Fruit fly (Drosophila melanogaster) whole organism, wandering third instar larva: Measurements from ENCODE around the gene cbt.

Source experiments
- Abd-B ChIP-seq: fragments of >200 bp; optimal IDR thresholded peaks from 2 replicates; lab custom pipeline; 2017; ENCODE audit warnings: missing biosample characterization, missing genetic modification characterization
- CG32264 ChIP-seq: fragments of 200-800 bp; sonication (Bioruptor generic); optimal IDR thresholded peaks from 2 replicates; lab custom pipeline; 2016; ENCODE audit warnings: missing biosample characterization, missing genetic modification characterization
- CG9705 ChIP-seq: fragments of 200-800 bp; sonication (Bioruptor generic); optimal IDR thresholded peaks from 2 replicates; lab custom pipeline; 2018; ENCODE audit warnings: missing biosample characterization, mild to moderate bottlenecking, missing genetic modification characterization
- CrebA ChIP-seq: fragments of 200-800 bp; sonication (Bioruptor generic); optimal IDR thresholded peaks from 2 replicates; lab custom pipeline; 2016; ENCODE audit warnings: missing biosample characterization, mild to moderate bottlenecking, missing genetic modification characterization, borderline replicate concordance
- Dfd ChIP-seq: fragments of >200 bp; optimal IDR thresholded peaks from 2 replicates; lab custom pipeline; 2017; ENCODE audit warnings: missing biosample characterization, missing genetic modification characterization
- Dif ChIP-seq: fragments of 200-275, 200-300 bp; sonication (Bioruptor generic); optimal IDR thresholded peaks from 2 replicates; lab custom pipeline; 2018; ENCODE audit warnings: missing biosample characterization, missing genetic modification characterization; ENCODE audit not compliant: partially characterized antibody
- GATAd ChIP-seq: sonication (Bioruptor generic); optimal IDR thresholded peaks from 2 replicates; lab custom pipeline; 2016; ENCODE audit warnings: missing biosample characterization, missing genetic modification characterization
- HLH106 ChIP-seq: fragments of 200-800 bp; optimal IDR thresholded peaks from 3 replicates; lab custom pipeline; 2019; ENCODE audit warnings: missing biosample characterization, mild to moderate bottlenecking, missing genetic modification characterization, moderate library complexity
- Hnf4 ChIP-seq: fragments of 200-800 bp; sonication (Bioruptor generic); optimal IDR thresholded peaks from 2 replicates; lab custom pipeline; 2016; ENCODE audit warnings: missing biosample characterization, mild to moderate bottlenecking, missing genetic modification characterization
- Hr78 ChIP-seq: fragments of >200 bp; optimal IDR thresholded peaks from 2 replicates; lab custom pipeline; 2017; ENCODE audit warnings: missing biosample characterization, missing genetic modification characterization
- Hr83 ChIP-seq: fragments of 200-300 bp; sonication (Bioruptor generic); optimal IDR thresholded peaks from 2 replicates; lab custom pipeline; 2016; ENCODE audit warnings: missing biosample characterization, mild to moderate bottlenecking, missing genetic modification characterization, moderate library complexity; ENCODE audit not compliant: poor library complexity, severe bottlenecking
- Jra ChIP-seq: sonication (Bioruptor generic); optimal IDR thresholded peaks from 2 replicates; lab custom pipeline; 2016; ENCODE audit warnings: missing biosample characterization, missing genetic modification characterization
- Mio ChIP-seq: sonication (Bioruptor generic); optimal IDR thresholded peaks from 2 replicates; lab custom pipeline; 2016; ENCODE audit warnings: missing biosample characterization, missing genetic modification characterization
- Myc ChIP-seq: fragments of >200 bp; optimal IDR thresholded peaks from 2 replicates; lab custom pipeline; 2017
- N ChIP-seq: fragments of >200 bp; optimal IDR thresholded peaks from 2 replicates; lab custom pipeline; 2018; ENCODE audit warnings: missing biosample characterization, missing external identifiers, missing genetic modification characterization
- OdsH ChIP-seq: fragments of 200-800 bp; sonication (Bioruptor generic); optimal IDR thresholded peaks from 2 replicates; lab custom pipeline; 2016; ENCODE audit warnings: missing biosample characterization, mild to moderate bottlenecking, missing genetic modification characterization
- Rel ChIP-seq, 2 experiments: fragments of 200-800 bp; sonication (Bioruptor generic) in 1 of 2; optimal IDR thresholded peaks; 2 replicates in 1 of 2; 3 replicates in 1 of 2; lab custom pipeline; 2016 to 2019; ENCODE audit warnings: mild to moderate bottlenecking in 2 of 2, missing biosample characterization in 2 of 2, missing genetic modification characterization in 2 of 2, moderate library complexity in 1 of 2
- Sp1 ChIP-seq: fragments of 200-800 bp; sonication (Bioruptor generic); optimal IDR thresholded peaks from 3 replicates; lab custom pipeline; 2019; ENCODE audit warnings: missing biosample characterization, mild to moderate bottlenecking, missing genetic modification characterization, moderate library complexity
- Vsx2 ChIP-seq: fragments of 200-300, 225-300 bp; sonication (Bioruptor generic); optimal IDR thresholded peaks from 2 replicates; lab custom pipeline; 2018; ENCODE audit warnings: missing biosample characterization, missing genetic modification characterization; ENCODE audit not compliant: partially characterized antibody
- br ChIP-seq: fragments of 200-800 bp; sonication (Bioruptor generic); optimal IDR thresholded peaks from 2 replicates; lab custom pipeline; 2016; ENCODE audit warnings: missing biosample characterization, missing genetic modification characterization
- brk ChIP-seq: fragments of 200-800 bp; sonication (Bioruptor generic); optimal IDR thresholded peaks from 2 replicates; lab custom pipeline; 2016; ENCODE audit warnings: missing biosample characterization, mild to moderate bottlenecking, missing genetic modification characterization
- dl ChIP-seq, 2 experiments: fragments of 175-275, 200-275 bp in 1 of 2; fragments of 200-275 bp in 1 of 2; sonication (Bioruptor generic); optimal IDR thresholded peaks; lab custom pipeline; 2018; ENCODE audit warnings: mild to moderate bottlenecking in 2 of 2, missing biosample characterization in 2 of 2, missing genetic modification characterization in 2 of 2, moderate library complexity in 2 of 2; ENCODE audit not compliant: partially characterized antibody in 2 of 2, insufficient read depth in 1 of 2
- dmrt93B ChIP-seq: fragments of 200-800 bp; sonication (Bioruptor generic); optimal IDR thresholded peaks from 2 replicates; lab custom pipeline; 2018; ENCODE audit warnings: missing biosample characterization, mild to moderate bottlenecking, missing genetic modification characterization
- dsf ChIP-seq: sonication (Bioruptor generic); optimal IDR thresholded peaks from 2 replicates; lab custom pipeline; 2016; ENCODE audit warnings: missing biosample characterization, missing genetic modification characterization, borderline replicate concordance
- ey ChIP-seq: fragments of 200-800 bp; sonication (Bioruptor generic); optimal IDR thresholded peaks from 2 replicates; lab custom pipeline; 2016; ENCODE audit warnings: missing biosample characterization, missing genetic modification characterization
- foxo ChIP-seq, 2 experiments: fragments of 200-800 bp; sonication (Bioruptor generic); optimal IDR thresholded peaks; 2 replicates in 1 of 2; 3 replicates in 1 of 2; lab custom pipeline; 2016 to 2017; ENCODE audit warnings: missing biosample characterization in 2 of 2, missing genetic modification characterization in 2 of 2
- fru ChIP-seq: fragments of 200-800 bp; sonication (Bioruptor generic); optimal IDR thresholded peaks from 3 replicates; lab custom pipeline; 2016; ENCODE audit warnings: missing biosample characterization, mild to moderate bottlenecking, missing genetic modification characterization
- h ChIP-seq: fragments of 200-800 bp; sonication (Bioruptor generic); optimal IDR thresholded peaks from 3 replicates; lab custom pipeline; 2016; ENCODE audit warnings: missing biosample characterization, mild to moderate bottlenecking, missing genetic modification characterization
- jim ChIP-seq: fragments of 175-275, 200-325 bp; sonication (Bioruptor generic); optimal IDR thresholded peaks from 2 replicates; lab custom pipeline; 2016; ENCODE audit warnings: missing biosample characterization, mild to moderate bottlenecking, missing genetic modification characterization
- lola ChIP-seq: fragments of >200 bp; optimal IDR thresholded peaks from 2 replicates; lab custom pipeline; 2017; ENCODE audit warnings: missing biosample characterization, missing genetic modification characterization
- pan ChIP-seq: fragments of >200 bp; optimal IDR thresholded peaks from 2 replicates; lab custom pipeline; 2017
- psq ChIP-seq: fragments of 200-800 bp; sonication (Bioruptor generic); optimal IDR thresholded peaks from 3 replicates; lab custom pipeline; 2017; ENCODE audit warnings: missing biosample characterization, mild to moderate bottlenecking, missing genetic modification characterization, moderate library complexity
- rgr ChIP-seq: fragments of 200-800 bp; sonication (Bioruptor generic); optimal IDR thresholded peaks from 3 replicates; lab custom pipeline; 2016; ENCODE audit warnings: missing biosample characterization, mild to moderate bottlenecking, missing genetic modification characterization
- sage ChIP-seq: fragments of 200-800 bp; sonication (Bioruptor generic); optimal IDR thresholded peaks from 2 replicates; lab custom pipeline; 2016; ENCODE audit warnings: missing biosample characterization, mild to moderate bottlenecking, missing genetic modification characterization
- sv ChIP-seq: fragments of 200-800 bp; sonication (Bioruptor generic); optimal IDR thresholded peaks from 3 replicates; lab custom pipeline; 2016; ENCODE audit warnings: missing biosample characterization, missing genetic modification characterization
- tai ChIP-seq: sonication (Bioruptor generic); optimal IDR thresholded peaks from 2 replicates; lab custom pipeline; 2016; ENCODE audit warnings: missing biosample characterization, missing genetic modification characterization
- usp ChIP-seq: fragments of >200 bp; optimal IDR thresholded peaks from 2 replicates; lab custom pipeline; 2017; ENCODE audit warnings: missing biosample characterization, missing genetic modification characterization
- woc ChIP-seq: sonication (Bioruptor generic); optimal IDR thresholded peaks from 2 replicates; lab custom pipeline; 2016; ENCODE audit warnings: missing biosample characterization, mild to moderate bottlenecking, missing genetic modification characterization

cbt gene

DNA sequence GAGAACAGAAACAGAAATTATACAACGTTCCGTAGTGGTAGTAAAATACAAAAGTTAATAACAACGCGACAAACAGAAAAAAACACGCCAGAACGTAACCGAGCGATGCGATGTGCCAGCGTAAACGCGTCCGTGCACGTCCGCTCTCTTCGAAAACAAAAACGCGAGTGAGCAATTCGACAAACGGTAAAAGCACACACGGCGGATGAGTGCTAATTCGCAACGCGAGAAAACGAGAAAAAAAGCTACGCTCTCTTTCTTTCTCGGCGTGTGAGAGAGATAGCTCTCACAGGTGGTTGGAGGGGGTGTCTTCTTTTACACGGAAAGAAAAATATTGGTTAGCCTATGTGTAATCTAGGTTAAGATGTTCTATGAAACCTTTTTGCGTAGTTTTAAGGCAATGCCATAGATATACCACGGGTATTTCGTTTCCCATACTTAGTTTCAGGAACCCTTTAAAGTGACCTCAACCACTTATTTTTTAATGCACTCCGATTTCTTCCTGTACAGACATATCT is 7.4 kb downstream of the cbt start, which contains the start of gene CG4297 (continued):
- TF ChIP-seq woc (GFP tag; lab: Kevin White, UChicago): peak; percentile 38

DNA sequence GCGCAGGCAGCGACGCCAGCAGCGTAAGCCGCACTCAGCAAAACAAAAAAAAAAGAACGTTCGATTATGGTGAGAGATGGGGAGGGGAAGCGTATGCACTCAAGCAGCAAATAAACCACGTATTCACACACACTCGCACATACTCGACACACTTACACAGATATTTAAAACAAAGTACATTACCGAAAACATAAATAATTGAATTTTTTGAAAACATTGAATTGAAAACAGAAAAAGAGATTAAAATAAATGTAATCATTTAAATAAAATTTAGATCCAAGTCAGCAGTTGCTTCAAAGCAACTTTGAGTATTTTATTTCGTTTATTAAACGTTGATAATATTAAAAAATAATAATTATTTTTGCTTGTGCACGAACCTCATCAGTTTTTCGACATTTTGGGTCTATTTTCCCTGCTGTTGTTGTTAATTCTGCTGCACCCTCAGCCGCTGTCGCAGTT is 8.4 kb downstream of the cbt start:
- TF ChIP-seq Vsx2 (GFP tag; lab: Kevin White, UChicago) (no peak), psq (GFP tag; lab: Kevin White, UChicago) (peak; percentile 48), ey (GFP tag; lab: Kevin White, UChicago) (no peak), jim (GFP tag; lab: Kevin White, UChicago) (peak; percentile 98), Hnf4 (GFP tag; lab: Kevin White, UChicago) (peak; percentile 11), CG9705 (GFP tag; lab: Kevin White, UChicago) (no peak), Hr78 (GFP tag; lab: Kevin White, UChicago) (no peak), foxo (GFP tag; optimal IDR thresholded peaks at IDR 0.05; lab: Kevin White, UChicago) (peak in 1 of 2 experiments; percentile 48), sv (GFP tag; lab: Kevin White, UChicago) (peak; percentile 18), OdsH (GFP tag; lab: Kevin White, UChicago) (peak; percentile 78), brk (peak; percentile 73), tai (GFP tag; lab: Kevin White, UChicago) (no peak), h (GFP tag; lab: Kevin White, UChicago) (peak; percentile 71), Abd-B (GFP tag; lab: Kevin White, UChicago) (no peak), Rel (GFP tag; optimal IDR thresholded peaks at IDR 0.05; lab: Kevin White, UChicago) (peak; percentile 40), Rel (tag; optimal IDR thresholded peaks at IDR 0.05; lab: Kevin White, UChicago) (no peak), dmrt93B (GFP tag; lab: Kevin White, UChicago) (peak; percentile 15), GATAd (no peak), dl (GFP tag; optimal IDR thresholded peaks at IDR 0.05; lab: Kevin White, UChicago; ENCODE audit: insufficient read depth in 1 of 2, partially characterized antibody in 2 of 2) (no peak), HLH106 (tag; lab: Kevin White, UChicago) (peak; percentile 74), sage (GFP tag; lab: Kevin White, UChicago) (peak; percentile 50), rgr (GFP tag; lab: Kevin White, UChicago) (peak; percentile 73), CG32264 (no peak), Dif (no peak), fru (GFP tag; lab: Kevin White, UChicago) (no peak), CrebA (GFP tag; lab: Kevin White, UChicago) (peak; percentile 22), Dfd (peak; percentile 61), Sp1 (GFP tag; lab: Kevin White, UChicago) (peak; percentile 63), pan (lab: Kevin White, UChicago) (no peak)
- TF ChIP-seq, all 38 proteins: peak for 16

DNA sequence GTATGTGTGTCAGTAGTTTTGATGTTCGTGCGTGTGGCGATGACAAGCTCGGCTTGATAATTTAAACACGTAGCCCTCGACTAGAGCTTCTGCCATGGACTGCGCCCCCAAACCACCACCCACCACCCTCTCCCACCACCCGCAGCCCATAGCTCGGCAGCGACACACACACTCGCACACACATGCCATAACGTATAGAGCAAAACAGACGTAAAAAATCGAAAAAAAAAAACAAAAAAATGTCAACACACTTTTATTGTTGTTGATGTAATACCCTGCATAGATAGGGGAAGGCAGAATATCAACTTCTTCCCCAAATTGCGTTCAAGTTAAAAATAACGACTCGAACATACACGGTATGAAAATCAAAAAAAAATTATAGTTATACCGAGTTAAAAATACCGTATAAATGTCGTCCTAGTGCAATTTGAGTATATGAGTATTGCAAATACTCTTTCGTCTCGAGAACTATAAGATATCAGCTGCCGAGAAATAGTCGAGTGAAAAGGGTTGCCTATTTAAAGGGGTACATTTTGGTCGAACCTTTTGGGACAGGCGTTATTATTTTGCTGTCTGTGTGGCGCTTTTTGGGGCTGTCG is 9.1 kb downstream of the cbt start:
- no peak for TF ChIP-seq Mio (GFP tag; lab: Kevin White, UChicago)
- peak in 1 of 2 experiments; percentile 55 for TF ChIP-seq foxo (GFP tag; optimal IDR thresholded peaks at IDR 0.05; lab: Kevin White, UChicago)
- no peak for TF ChIP-seq Abd-B (GFP tag; lab: Kevin White, UChicago)
- TF ChIP-seq CG9705 (GFP tag; lab: Kevin White, UChicago): no peak
- no peak for TF ChIP-seq Rel (GFP tag; optimal IDR thresholded peaks at IDR 0.05; lab: Kevin White, UChicago)
- no peak for TF ChIP-seq Rel (tag; optimal IDR thresholded peaks at IDR 0.05; lab: Kevin White, UChicago)
- TF ChIP-seq Hr78 (GFP tag; lab: Kevin White, UChicago): no peak
- peak; percentile 61 for TF ChIP-seq Hnf4 (GFP tag; lab: Kevin White, UChicago)
- TF ChIP-seq sage (GFP tag; lab: Kevin White, UChicago): no peak
- peak; percentile 71 for TF ChIP-seq sv (GFP tag; lab: Kevin White, UChicago)
- TF ChIP-seq dl (GFP tag; optimal IDR thresholded peaks at IDR 0.05; lab: Kevin White, UChicago; ENCODE audit: insufficient read depth in 1 of 2, partially characterized antibody in 2 of 2): no peak
- TF ChIP-seq usp (GFP tag; lab: Kevin White, UChicago): no peak
- no peak for TF ChIP-seq pan (lab: Kevin White, UChicago)
- TF ChIP-seq Dfd: no peak
- peak; percentile 38 for TF ChIP-seq rgr (GFP tag; lab: Kevin White, UChicago)
- peak; percentile 36 for TF ChIP-seq OdsH (GFP tag; lab: Kevin White, UChicago)
- no peak for TF ChIP-seq Myc (lab: Kevin White, UChicago)
- no peak for TF ChIP-seq CrebA (GFP tag; lab: Kevin White, UChicago)
- peak; percentile 66 for TF ChIP-seq ey (GFP tag; lab: Kevin White, UChicago)
- peak; percentile 65 for TF ChIP-seq fru (GFP tag; lab: Kevin White, UChicago)
- peak; percentile 50 for TF ChIP-seq woc (GFP tag; lab: Kevin White, UChicago)
- TF ChIP-seq CG32264: peak; percentile 29
- TF ChIP-seq br (GFP tag; lab: Kevin White, UChicago): peak; percentile 79
- TF ChIP-seq Dif: no peak
- no peak for TF ChIP-seq N (GFP tag; lab: Kevin White, UChicago)
- TF ChIP-seq jim (GFP tag; lab: Kevin White, UChicago): no peak
- peak; percentile 30 for TF ChIP-seq brk
- TF ChIP-seq dsf (GFP tag; lab: Kevin White, UChicago): no peak
- TF ChIP-seq lola (GFP tag; lab: Kevin White, UChicago): no peak
- peak; percentile 4 for TF ChIP-seq dmrt93B (GFP tag; lab: Kevin White, UChicago)
- peak; percentile 0 for TF ChIP-seq Hr83 (GFP tag; lab: Kevin White, UChicago)
- TF ChIP-seq Vsx2 (GFP tag; lab: Kevin White, UChicago): no peak
- no peak for TF ChIP-seq Sp1 (GFP tag; lab: Kevin White, UChicago)
- peak; percentile 67 for TF ChIP-seq h (GFP tag; lab: Kevin White, UChicago)
- no peak for TF ChIP-seq Jra
- TF ChIP-seq GATAd: no peak
- no peak for TF ChIP-seq HLH106 (tag; lab: Kevin White, UChicago)
- peak; percentile 55 for TF ChIP-seq psq (GFP tag; lab: Kevin White, UChicago)
- peak; percentile 45 for TF ChIP-seq tai (GFP tag; lab: Kevin White, UChicago)
